Fruit fly (Drosophila melanogaster) whole organism, adult: ENCODE results near the gene CG15040.

ENCODE experiments used
- CG12768 ChIP-seq: fragments of 200-800 bp; sonication (Bioruptor generic); optimal IDR thresholded peaks from 2 replicates; lab custom pipeline; 2017; ENCODE audit warnings: missing biosample characterization, missing genetic modification characterization, mild to moderate bottlenecking, moderate library complexity, missing genetic modification reagents
- CG1620 ChIP-seq: fragments of 200-800 bp; sonication (Bioruptor generic); optimal IDR thresholded peaks from 2 replicates; lab custom pipeline; 2016; ENCODE audit warnings: missing biosample characterization, missing genetic modification characterization
- CG33017 ChIP-seq: fragments of 200-800 bp; sonication (Bioruptor generic); optimal IDR thresholded peaks from 2 replicates; lab custom pipeline; 2018; ENCODE audit warnings: missing biosample characterization, mild to moderate bottlenecking, missing genetic modification characterization, moderate library complexity
- CG5204 ChIP-seq: fragments of 200-800 bp; sonication (Bioruptor generic); optimal IDR thresholded peaks from 2 replicates; lab custom pipeline; 2016; ENCODE audit warnings: missing biosample characterization, missing genetic modification characterization
- CG7045 ChIP-seq: fragments of 200-800 bp; sonication (Bioruptor generic); optimal IDR thresholded peaks from 2 replicates; lab custom pipeline; 2017; ENCODE audit warnings: missing biosample characterization, mild to moderate bottlenecking, missing genetic modification characterization
- Hr96 ChIP-seq: fragments of 200-800 bp; sonication (Bioruptor generic); optimal IDR thresholded peaks from 2 replicates; lab custom pipeline; 2016; ENCODE audit warnings: missing biosample characterization, missing genetic modification characterization
- Mnt ChIP-seq: fragments of 200-800 bp; sonication (Bioruptor generic); optimal IDR thresholded peaks from 2 replicates; lab custom pipeline; 2016; ENCODE audit warnings: missing biosample characterization, mild to moderate bottlenecking, missing genetic modification characterization
- bab1 ChIP-seq: fragments of 200-800 bp; sonication (Bioruptor generic); optimal IDR thresholded peaks from 3 replicates; lab custom pipeline; 2019; ENCODE audit warnings: missing biosample characterization, mild to moderate bottlenecking, missing genetic modification characterization, moderate library complexity
- cnc ChIP-seq, 2 experiments: fragments of >200 bp; optimal IDR thresholded peaks; 2 replicates each; lab custom pipeline; 2017
- kay ChIP-seq: fragments of 200-800 bp; sonication (Bioruptor generic); peaks from one replicate; lab custom pipeline; 2016; ENCODE audit warnings: missing biosample characterization, missing genetic modification characterization, borderline replicate concordance
- ovo ChIP-seq: fragments of 200-800 bp; sonication (Bioruptor generic); optimal IDR thresholded peaks from 2 replicates; lab custom pipeline; 2016; ENCODE audit warnings: missing biosample characterization, missing genetic modification characterization
- pad ChIP-seq: fragments of 200-800 bp; sonication (Bioruptor generic); optimal IDR thresholded peaks from 3 replicates; lab custom pipeline; 2017; ENCODE audit warnings: missing biosample characterization, missing genetic modification characterization, mild to moderate bottlenecking, moderate library complexity, missing genetic modification reagents
- tj ChIP-seq: fragments of 200-800 bp; sonication (Bioruptor generic); optimal IDR thresholded peaks from 3 replicates; lab custom pipeline; 2017; ENCODE audit warnings: missing biosample characterization, mild to moderate bottlenecking, missing genetic modification characterization, moderate library complexity

dm6 chrX:18652879-18653278 is 35.5 kb upstream of the CG15040 start, which contains the start of gene Ing3:
- TF ChIP-seq CG1620 (GFP tag; lab: Kevin White, UChicago): no peak
- TF ChIP-seq bab1 (GFP tag; lab: Kevin White, UChicago): peak; percentile 40
- TF ChIP-seq pad: no peak
- no peak for TF ChIP-seq cnc (optimal IDR thresholded peaks at IDR 0.05; lab: Kevin White, UChicago)
- TF ChIP-seq Mnt (GFP tag; lab: Kevin White, UChicago): no peak
- no peak for TF ChIP-seq kay (GFP tag; lab: Kevin White, UChicago)
- TF ChIP-seq CG12768: no peak
- TF ChIP-seq ovo (GFP tag; lab: Kevin White, UChicago): no peak
- TF ChIP-seq CG33017: no peak
- no peak for TF ChIP-seq tj (GFP tag; lab: Kevin White, UChicago)
- TF ChIP-seq CG5204 (GFP tag; lab: Kevin White, UChicago): no peak
- no peak for TF ChIP-seq Hr96
- no peak for TF ChIP-seq CG7045
